Worm (Caenorhabditis elegans) whole organism, midembryonic: ENCODE data around the gene apl-1.

Source experiments
- T22C8.4 ChIP-seq: fragments of 200-800 bp; sonication (Bioruptor generic); IDR thresholded peaks from 2 replicates; pipeline ENCODE4 v1.3.6; 2022; ENCODE audit warnings: missing genetic modification characterization, missing compliant biosample characterization
- cog-1 ChIP-seq: sonication (generic microtip); optimal IDR thresholded peaks from 2 replicates; lab custom pipeline; 2016; ENCODE audit warnings: missing genetic modification characterization, missing compliant biosample characterization
- flt-1 ChIP-seq: fragments of 200-800 bp; sonication (Bioruptor generic); IDR thresholded peaks from 2 replicates; pipeline ENCODE4 v1.3.6; 2022; ENCODE audit warnings: missing genetic modification characterization, missing compliant biosample characterization
- klf-2 ChIP-seq: fragments of 200-800 bp; sonication (Bioruptor generic); conservative IDR thresholded peaks from 2 replicates; pipeline ENCODE4 v1.3.6; 2022; ENCODE audit warnings: missing genetic modification reagents, missing genetic modification characterization, missing compliant biosample characterization
- med-1 ChIP-seq: sonication (generic microtip); optimal IDR thresholded peaks from 2 replicates; lab custom pipeline; 2017; ENCODE audit warnings: missing genetic modification characterization, mild to moderate bottlenecking, missing compliant biosample characterization, antibody characterized with exemption, missing genetic modification reagents; ENCODE audit not compliant: insufficient read depth
- ref-1 ChIP-seq: fragments of 200-800 bp; sonication (Bioruptor generic); conservative IDR thresholded peaks from 2 replicates; pipeline ENCODE4 v1.3.6; 2022; ENCODE audit warnings: missing genetic modification reagents, missing genetic modification characterization, missing compliant biosample characterization
- tab-1 ChIP-seq: fragments of 200-800 bp; sonication (Bioruptor generic); IDR thresholded peaks from 2 replicates; pipeline ENCODE4 v1.3.6; 2022; ENCODE audit warnings: missing genetic modification characterization, missing compliant biosample characterization
- ztf-23 ChIP-seq: fragments of 200-800 bp; sonication (Bioruptor generic); IDR thresholded peaks from 2 replicates; pipeline ENCODE4 v1.3.6; 2022; ENCODE audit warnings: missing genetic modification reagents, missing genetic modification characterization, missing compliant biosample characterization
- ztf-29 ChIP-seq: fragments of 200-800 bp; sonication (Bioruptor generic); IDR thresholded peaks from 2 replicates; pipeline ENCODE4 v1.3.6; 2022; ENCODE audit warnings: missing genetic modification reagents, missing genetic modification characterization, missing compliant biosample characterization

Gene apl-1

DNA sequence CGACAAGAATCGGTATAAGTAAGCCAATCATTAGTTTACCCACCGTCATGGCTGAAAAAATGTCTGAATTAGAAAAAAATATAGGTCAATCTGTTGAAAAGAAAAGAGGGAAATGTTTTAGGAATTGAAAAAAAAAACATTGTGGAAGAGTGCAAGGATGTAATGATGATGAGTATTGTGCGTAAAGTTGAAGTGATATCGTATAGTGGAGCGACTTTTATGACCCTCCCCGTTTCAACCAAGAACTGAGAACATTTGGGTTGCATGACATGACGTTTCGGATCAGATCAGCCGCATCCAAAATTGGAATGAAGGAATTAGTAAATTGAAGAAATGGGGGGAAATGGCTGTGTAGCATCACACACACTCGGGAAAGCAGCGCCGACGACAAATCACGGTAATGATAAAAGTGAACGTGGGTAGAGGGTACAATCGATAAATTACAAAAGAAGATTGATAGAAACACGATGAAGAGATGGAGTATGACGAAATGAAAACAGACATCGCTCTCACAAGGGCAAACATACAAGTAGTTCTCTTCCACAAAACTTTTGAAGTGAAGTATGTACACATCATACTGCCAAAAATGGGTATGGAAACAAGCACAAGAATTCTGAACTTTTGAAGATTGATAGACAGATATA lies at the start of gene apl-1:
apl-1 (minus strand) TSS at position 51 of the 644 bp plus-strand sequence.
- no peak for TF ChIP-seq ztf-23
- TF ChIP-seq T22C8.4 (GFP tag; lab: Robert Waterston, UW): no peak
- TF ChIP-seq ztf-29: no peak
- TF ChIP-seq med-1 (GFP tag; lab: Kevin White, UChicago): no peak
- no peak for TF ChIP-seq tab-1 (GFP tag; lab: Robert Waterston, UW)
- no peak for TF ChIP-seq ref-1
- TF ChIP-seq flt-1 (GFP tag; lab: Robert Waterston, UW): no peak
- TF ChIP-seq cog-1 (tag; lab: Kevin White, UChicago): no peak
- no peak for TF ChIP-seq klf-2 (GFP tag; lab: Robert Waterston, UW)

- TF ChIP-seq cog-1 (tag; lab: Kevin White, UChicago) (peak; percentile 82), ref-1 (0 out of 2 replicates have a peak, but pooled peaks have one; percentile 51), med-1 (GFP tag; lab: Kevin White, UChicago) (no peak), ztf-23 (peak; percentile 84), tab-1 (GFP tag; lab: Robert Waterston, UW) (no peak), ztf-29 (0 out of 2 replicates have a peak, but pooled peaks have one; percentile 44), klf-2 (GFP tag; lab: Robert Waterston, UW) (peak; percentile 33; the same call in 1 of the 2 replicates), flt-1 (GFP tag; lab: Robert Waterston, UW) (peak; percentile 75), T22C8.4 (GFP tag; lab: Robert Waterston, UW) (no peak)
These were observed 48.4 kb upstream of the apl-1 start, which contains the start of gene mans-3 for ce11 chrX:5165037-5165436. TSS of gene mans-3 (plus strand) at chrX:5165395.

DNA sequence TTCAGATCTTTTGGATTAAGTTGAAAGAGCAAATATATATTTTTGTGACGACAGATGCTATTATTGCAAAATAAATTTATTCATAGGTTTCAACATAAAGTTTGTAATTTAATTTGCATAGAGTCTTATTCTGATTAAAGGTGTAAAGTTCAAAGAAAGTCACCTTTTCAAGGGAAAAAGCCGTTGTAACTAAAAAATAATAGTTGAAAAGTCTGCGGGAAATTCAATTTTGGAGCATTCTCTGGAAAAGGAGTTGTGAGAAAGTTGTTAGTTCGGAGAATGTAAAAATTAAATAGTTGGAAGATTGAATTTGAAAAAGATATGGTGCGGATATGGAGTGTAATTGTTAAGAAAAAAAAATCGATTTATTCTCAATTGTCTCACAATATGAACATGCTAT lies 47.4 kb upstream of the apl-1 start:
- no peak for TF ChIP-seq ref-1
- TF ChIP-seq tab-1 (GFP tag; lab: Robert Waterston, UW): no peak
- no peak for TF ChIP-seq med-1 (GFP tag; lab: Kevin White, UChicago)
- TF ChIP-seq ztf-23: no peak
- TF ChIP-seq klf-2 (GFP tag; lab: Robert Waterston, UW): no peak
- TF ChIP-seq T22C8.4 (GFP tag; lab: Robert Waterston, UW): no peak
- TF ChIP-seq flt-1 (GFP tag; lab: Robert Waterston, UW): no peak
- TF ChIP-seq cog-1 (tag; lab: Kevin White, UChicago): no peak
- TF ChIP-seq ztf-29: no peak

- TF ChIP-seq ztf-23 (no peak), flt-1 (GFP tag; lab: Robert Waterston, UW) (no peak), tab-1 (GFP tag; lab: Robert Waterston, UW) (no peak), cog-1 (tag; lab: Kevin White, UChicago) (no peak), klf-2 (GFP tag; lab: Robert Waterston, UW) (no peak), med-1 (GFP tag; lab: Kevin White, UChicago) (no peak), ref-1 (no peak), T22C8.4 (GFP tag; lab: Robert Waterston, UW) (no peak), ztf-29 (no peak)
These were observed 46.1 kb upstream of the apl-1 start, which contains the start of gene EGAP5.1 for ce11 chrX:5162755-5163154. TSS of gene EGAP5.1 (plus strand) at chrX:5163055.

ce11 chrX:5159645-5160044 lies 43.0 kb upstream of the apl-1 start, which contains the start of gene C31H2.4:
TSS of gene C31H2.4 (minus strand) at chrX:5159663.
- TF ChIP-seq ztf-23 (no peak), klf-2 (GFP tag; lab: Robert Waterston, UW) (no peak), ztf-29 (no peak), cog-1 (tag; lab: Kevin White, UChicago) (no peak), T22C8.4 (GFP tag; lab: Robert Waterston, UW) (no peak), ref-1 (no peak), med-1 (GFP tag; lab: Kevin White, UChicago) (no peak), tab-1 (GFP tag; lab: Robert Waterston, UW) (no peak), flt-1 (GFP tag; lab: Robert Waterston, UW) (no peak)

- no peak for TF ChIP-seq ref-1
- no peak for TF ChIP-seq ztf-23
- no peak for TF ChIP-seq klf-2 (GFP tag; lab: Robert Waterston, UW)
- no peak for TF ChIP-seq flt-1 (GFP tag; lab: Robert Waterston, UW)
- no peak for TF ChIP-seq T22C8.4 (GFP tag; lab: Robert Waterston, UW)
- no peak for TF ChIP-seq med-1 (GFP tag; lab: Kevin White, UChicago)
- no peak for TF ChIP-seq tab-1 (GFP tag; lab: Robert Waterston, UW)
- no peak for TF ChIP-seq cog-1 (tag; lab: Kevin White, UChicago)
- no peak for TF ChIP-seq ztf-29
These were observed 37.6 kb upstream of the apl-1 start, which contains the start of gene C31H2.3 for ce11 chrX:5154278-5154677. TSS of gene C31H2.3 (minus strand) at chrX:5154378.

ce11 chrX:5152931-5153330 lies 36.3 kb upstream of the apl-1 start:
- TF ChIP-seq tab-1 (GFP tag; lab: Robert Waterston, UW) (no peak), ref-1 (no peak), med-1 (GFP tag; lab: Kevin White, UChicago) (no peak), ztf-23 (no peak), cog-1 (tag; lab: Kevin White, UChicago) (no peak), T22C8.4 (GFP tag; lab: Robert Waterston, UW) (no peak), ztf-29 (no peak), klf-2 (GFP tag; lab: Robert Waterston, UW) (no peak), flt-1 (GFP tag; lab: Robert Waterston, UW) (no peak)

DNA sequence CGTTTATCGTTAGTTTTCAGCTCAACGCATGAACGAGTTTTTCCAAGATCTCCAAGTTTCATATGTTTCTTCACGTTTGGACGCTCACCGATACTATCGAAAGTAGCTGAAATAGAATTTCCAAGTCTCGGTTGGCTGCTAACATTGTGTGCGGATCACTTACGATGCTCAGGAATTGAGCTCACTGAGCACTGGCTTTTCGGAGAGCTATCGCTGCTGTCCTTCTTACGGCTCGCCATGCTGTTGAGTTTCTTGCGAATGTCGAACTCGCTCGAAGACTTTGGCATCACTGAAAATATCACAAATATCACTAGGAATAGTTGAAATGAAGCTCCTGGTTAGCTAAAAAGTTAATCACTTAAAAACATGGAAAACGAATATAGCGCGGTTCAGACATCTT lies 35.2 kb upstream of the apl-1 start:
- TF ChIP-seq klf-2 (GFP tag; lab: Robert Waterston, UW): no peak
- no peak for TF ChIP-seq tab-1 (GFP tag; lab: Robert Waterston, UW)
- no peak for TF ChIP-seq cog-1 (tag; lab: Kevin White, UChicago)
- no peak for TF ChIP-seq med-1 (GFP tag; lab: Kevin White, UChicago)
- TF ChIP-seq flt-1 (GFP tag; lab: Robert Waterston, UW): no peak
- TF ChIP-seq ref-1: no peak
- no peak for TF ChIP-seq ztf-29
- no peak for TF ChIP-seq T22C8.4 (GFP tag; lab: Robert Waterston, UW)
- TF ChIP-seq ztf-23: no peak

ce11 chrX:5151403-5151802 lies 34.7 kb upstream of the apl-1 start:
- TF ChIP-seq T22C8.4 (GFP tag; lab: Robert Waterston, UW) (no peak), ref-1 (no peak), tab-1 (GFP tag; lab: Robert Waterston, UW) (no peak), ztf-29 (no peak), med-1 (GFP tag; lab: Kevin White, UChicago) (no peak), cog-1 (tag; lab: Kevin White, UChicago) (no peak), flt-1 (GFP tag; lab: Robert Waterston, UW) (no peak), klf-2 (GFP tag; lab: Robert Waterston, UW) (no peak), ztf-23 (no peak)
